Worm (Caenorhabditis elegans): ENCODE results near the gene Y38C1BA.4.

DNA sequence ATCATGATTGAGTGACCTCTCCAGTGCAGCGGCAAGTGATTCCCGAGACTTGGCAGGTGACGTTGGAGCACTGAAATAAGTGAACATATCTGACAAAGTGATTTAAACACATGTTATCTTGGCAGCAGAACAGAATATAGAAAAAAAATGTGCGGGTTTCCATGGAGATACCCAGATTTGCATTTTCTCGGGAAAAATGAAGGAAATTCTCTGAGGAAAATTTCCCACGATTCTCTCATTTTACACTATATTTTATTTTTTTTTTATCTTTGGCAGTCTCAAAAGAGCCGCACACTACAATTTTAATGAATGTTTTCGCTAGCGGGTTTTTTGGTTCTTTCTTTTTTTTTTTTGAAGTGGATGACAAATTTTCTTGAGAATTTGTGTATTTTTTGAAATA lies 7.8 kb upstream of the Y38C1BA.4 start:
- TF ChIP-seq him-1 (tag; optimal IDR thresholded peaks at IDR 0.05), result no peak
- no peak for TF ChIP-seq dao-5 (tag; optimal IDR thresholded peaks at IDR 0.05)
